Fruit fly (Drosophila melanogaster) whole organism, prepupa: Measurements from ENCODE around the gene CG12728.

Experiments used
- CG10631 ChIP-seq: fragments of 200-800 bp; sonication (Bioruptor generic); optimal IDR thresholded peaks from 2 replicates; lab custom pipeline; 2016; ENCODE audit warnings: missing biosample characterization, missing genetic modification characterization
- CG11762 ChIP-seq: fragments of 200-800 bp; sonication (Bioruptor generic); optimal IDR thresholded peaks from 3 replicates; lab custom pipeline; 2016; ENCODE audit warnings: missing biosample characterization, missing genetic modification characterization; ENCODE audit not compliant: insufficient read depth
- CG15336 ChIP-seq: fragments of 200-800 bp; sonication (Bioruptor generic); IDR thresholded peaks from 2 replicates; pipeline ENCODE4 v1.3.6; 2022; ENCODE audit warnings: missing biosample characterization, missing genetic modification characterization
- CG16779 ChIP-seq: fragments of 200-800 bp; sonication (Bioruptor generic); optimal IDR thresholded peaks from 3 replicates; lab custom pipeline; 2017; ENCODE audit warnings: missing biosample characterization, mild to moderate bottlenecking, missing genetic modification characterization
- CG3032 ChIP-seq: fragments of 200-800 bp; optimal IDR thresholded peaks from 2 replicates; lab custom pipeline; 2019; ENCODE audit warnings: missing biosample characterization, mild to moderate bottlenecking, missing genetic modification characterization, moderate library complexity
- CG32006 ChIP-seq: fragments of 200-800 bp; sonication (Bioruptor generic); optimal IDR thresholded peaks from 3 replicates; lab custom pipeline; 2017; ENCODE audit warnings: missing biosample characterization, mild to moderate bottlenecking, missing genetic modification characterization
- CG34406 ChIP-seq: fragments of 200-800 bp; sonication (Bioruptor generic); optimal IDR thresholded peaks from 3 replicates; lab custom pipeline; 2016; ENCODE audit warnings: missing biosample characterization, missing genetic modification characterization
- CG3919 ChIP-seq: fragments of 200-800 bp; sonication (Bioruptor generic); optimal IDR thresholded peaks from 3 replicates; lab custom pipeline; 2016; ENCODE audit warnings: missing biosample characterization, missing genetic modification characterization
- CG6163 ChIP-seq: fragments of 200-800 bp; sonication (Bioruptor generic); IDR thresholded peaks from 3 replicates; pipeline ENCODE4 v1.3.6; 2022; ENCODE audit warnings: missing biosample characterization, missing genetic modification characterization
- CG6808 ChIP-seq: fragments of 200-800 bp; sonication (Bioruptor generic); optimal IDR thresholded peaks from 3 replicates; lab custom pipeline; 2017; ENCODE audit warnings: missing biosample characterization, missing genetic modification characterization, mild to moderate bottlenecking, moderate library complexity, missing genetic modification reagents
- CG7368 ChIP-seq: fragments of 200-800 bp; sonication (Bioruptor generic); optimal IDR thresholded peaks from 3 replicates; lab custom pipeline; 2016; ENCODE audit warnings: missing biosample characterization, missing genetic modification characterization
- CG8319 ChIP-seq: fragments of 200-800 bp; sonication (Bioruptor generic); optimal IDR thresholded peaks from 3 replicates; lab custom pipeline; 2016; ENCODE audit warnings: missing biosample characterization, missing genetic modification characterization
- CG8632 ChIP-seq: fragments of 200-800 bp; sonication (Bioruptor generic); optimal IDR thresholded peaks from 3 replicates; lab custom pipeline; 2016; ENCODE audit warnings: missing biosample characterization, missing genetic modification characterization
- CG9139 ChIP-seq: fragments of 200-800 bp; sonication (Bioruptor generic); optimal IDR thresholded peaks from 3 replicates; lab custom pipeline; 2017; ENCODE audit warnings: missing biosample characterization, mild to moderate bottlenecking, missing genetic modification characterization
- Eip78C ChIP-seq: fragments of 200-800 bp; sonication (Bioruptor generic); peaks from one replicate; lab custom pipeline; 2016; ENCODE audit warnings: missing biosample characterization, missing genetic modification characterization
- Ets96B ChIP-seq: fragments of 200-800 bp; optimal IDR thresholded peaks from 2 replicates; lab custom pipeline; 2019; ENCODE audit warnings: missing biosample characterization, mild to moderate bottlenecking, missing genetic modification characterization, moderate library complexity
- Hr38 ChIP-seq: sonication (Bioruptor generic); optimal IDR thresholded peaks from 2 replicates; lab custom pipeline; 2016; ENCODE audit warnings: missing biosample characterization, missing genetic modification characterization
- Hr39 ChIP-seq: fragments of 200-800 bp; sonication (Bioruptor generic); optimal IDR thresholded peaks from 2 replicates; lab custom pipeline; 2016; ENCODE audit warnings: missing biosample characterization, missing genetic modification characterization
- Hr4 ChIP-seq: fragments of 200-800 bp; sonication (Bioruptor generic); optimal IDR thresholded peaks from 3 replicates; lab custom pipeline; 2016; ENCODE audit warnings: missing biosample characterization, missing genetic modification characterization
- Lpt ChIP-seq: fragments of 200-800 bp; sonication (Bioruptor generic); optimal IDR thresholded peaks from 3 replicates; lab custom pipeline; 2016; ENCODE audit warnings: missing biosample characterization, missing genetic modification characterization
- Met ChIP-seq: fragments of 200-800 bp; sonication (Bioruptor generic); optimal IDR thresholded peaks from 3 replicates; lab custom pipeline; 2016; ENCODE audit warnings: missing biosample characterization, missing genetic modification characterization
- OdsH ChIP-seq: fragments of 200-800 bp; sonication (Bioruptor generic); optimal IDR thresholded peaks from 3 replicates; lab custom pipeline; 2016; ENCODE audit warnings: missing biosample characterization, missing genetic modification characterization
- Smox ChIP-seq: fragments of 200-800 bp; sonication (Bioruptor generic); optimal IDR thresholded peaks from 3 replicates; lab custom pipeline; 2016; ENCODE audit warnings: missing biosample characterization, missing genetic modification characterization
- Sox15 ChIP-seq: fragments of 200-800 bp; sonication (Bioruptor generic); optimal IDR thresholded peaks from 3 replicates; lab custom pipeline; 2016; ENCODE audit warnings: missing biosample characterization, missing genetic modification characterization
- achi ChIP-seq: fragments of 200-800 bp; sonication (Bioruptor generic); optimal IDR thresholded peaks from 3 replicates; lab custom pipeline; 2016; ENCODE audit warnings: missing biosample characterization, missing genetic modification characterization
- acj6 ChIP-seq: fragments of 200-800 bp; sonication (Bioruptor generic); optimal IDR thresholded peaks from 3 replicates; lab custom pipeline; 2016; ENCODE audit warnings: missing biosample characterization, missing genetic modification characterization
- dac ChIP-seq: fragments of 200-800 bp; sonication (Bioruptor generic); optimal IDR thresholded peaks from 2 replicates; lab custom pipeline; 2017; ENCODE audit warnings: missing biosample characterization, mild to moderate bottlenecking, missing genetic modification characterization
- dsx ChIP-seq: fragments of 200-800 bp; optimal IDR thresholded peaks from 3 replicates; lab custom pipeline; 2019; ENCODE audit warnings: missing biosample characterization, mild to moderate bottlenecking, missing genetic modification characterization, moderate library complexity; ENCODE audit not compliant: poor library complexity, severe bottlenecking
- eg ChIP-seq: fragments of 200-800 bp; sonication (Bioruptor generic); IDR thresholded peaks from 3 replicates; pipeline ENCODE4 v1.3.6; 2022; ENCODE audit warnings: missing biosample characterization, missing genetic modification characterization
- esn ChIP-seq: fragments of 200-800 bp; sonication (Bioruptor generic); optimal IDR thresholded peaks from 2 replicates; lab custom pipeline; 2016; ENCODE audit warnings: missing biosample characterization, mild to moderate bottlenecking, missing genetic modification characterization, moderate library complexity
- fd59A ChIP-seq: fragments of 200-800 bp; sonication (Bioruptor generic); optimal IDR thresholded peaks from 2 replicates; lab custom pipeline; 2017; ENCODE audit warnings: missing biosample characterization, mild to moderate bottlenecking, missing genetic modification characterization, missing genetic modification reagents
- fd85E ChIP-seq: fragments of 200-800 bp; sonication (Bioruptor generic); optimal IDR thresholded peaks from 3 replicates; lab custom pipeline; 2016; ENCODE audit warnings: missing biosample characterization, missing genetic modification characterization
- lz ChIP-seq: fragments of 200-800 bp; sonication (Bioruptor generic); optimal IDR thresholded peaks from 3 replicates; lab custom pipeline; 2016; ENCODE audit warnings: missing biosample characterization, missing genetic modification characterization
- net ChIP-seq: fragments of 200-800 bp; sonication (Bioruptor generic); optimal IDR thresholded peaks from 3 replicates; lab custom pipeline; 2016; ENCODE audit warnings: missing biosample characterization, missing genetic modification characterization
- pdm3 ChIP-seq: fragments of 200-800 bp; sonication (Bioruptor generic); optimal IDR thresholded peaks from 3 replicates; lab custom pipeline; 2016; ENCODE audit warnings: missing biosample characterization, missing genetic modification characterization
- salr ChIP-seq, 2 experiments: fragments of 200-800 bp; sonication (Bioruptor generic); optimal IDR thresholded peaks; 3 replicates each; lab custom pipeline; 2016 to 2018; ENCODE audit warnings: missing biosample characterization in 2 of 2, missing genetic modification characterization in 2 of 2, mild to moderate bottlenecking in 1 of 2
- ss ChIP-seq, 2 experiments: fragments of 200-800 bp; sonication (Bioruptor generic); optimal IDR thresholded peaks; 2 replicates in 1 of 2; 3 replicates in 1 of 2; lab custom pipeline; 2017 to 2018; ENCODE audit warnings: mild to moderate bottlenecking in 2 of 2, missing biosample characterization in 2 of 2, missing genetic modification characterization in 2 of 2, moderate library complexity in 1 of 2
- svp ChIP-seq: fragments of 200-800 bp; sonication (Bioruptor generic); peaks from one replicate; lab custom pipeline; 2016; ENCODE audit warnings: missing biosample characterization, missing genetic modification characterization
- topi ChIP-seq: fragments of 200-800 bp; sonication (Bioruptor generic); optimal IDR thresholded peaks from 3 replicates; lab custom pipeline; 2016; ENCODE audit warnings: missing biosample characterization, missing genetic modification characterization

Gene CG12728

dm6 chrX:5965517-5966397 lies 23.4 kb downstream of the CG12728 start, which contains the start of gene Grip:
TSS of gene Grip (plus strand) at chrX:5966279.
- peak; percentile 7 for TF ChIP-seq net (GFP tag; lab: Kevin White, UChicago)
- peak; percentile 20 for TF ChIP-seq CG3919 (GFP tag; lab: Kevin White, UChicago)
- TF ChIP-seq pdm3: peak; percentile 29
- TF ChIP-seq CG6808 (GFP tag; lab: Kevin White, UChicago): peak; percentile 11
- TF ChIP-seq eg (GFP tag; lab: Robert Waterston, UW): 0 out of 3 replicates have a peak, but pooled peaks have one; percentile 21
- no peak for TF ChIP-seq Hr38 (GFP tag; lab: Kevin White, UChicago)
- peak; percentile 21 for TF ChIP-seq Hr4 (GFP tag; lab: Kevin White, UChicago)
- peak; percentile 25 for TF ChIP-seq CG34406
- TF ChIP-seq dac (GFP tag; lab: Kevin White, UChicago): no peak
- no peak for TF ChIP-seq CG16779
- peak; percentile 30 for TF ChIP-seq CG3032 (tag; lab: Kevin White, UChicago)
- TF ChIP-seq Ets96B: peak; percentile 20
- TF ChIP-seq Eip78C (GFP tag; lab: Kevin White, UChicago): peak; percentile 62
- peak; percentile 45 for TF ChIP-seq CG10631 (GFP tag; lab: Kevin White, UChicago)
- peak; percentile 35 for TF ChIP-seq achi
- no peak for TF ChIP-seq CG11762 (GFP tag; lab: Kevin White, UChicago)
- TF ChIP-seq Lpt (GFP tag; lab: Kevin White, UChicago): no peak
- peak; percentile 4 for TF ChIP-seq Met
- peak; percentile 52 for TF ChIP-seq CG32006 (GFP tag; lab: Kevin White, UChicago)
- TF ChIP-seq Hr39 (GFP tag; lab: Kevin White, UChicago): no peak
- TF ChIP-seq svp (GFP tag; lab: Kevin White, UChicago): peak; percentile 60
- TF ChIP-seq lz (GFP tag; lab: Kevin White, UChicago): no peak
- TF ChIP-seq CG9139 (GFP tag; lab: Kevin White, UChicago): no peak
- TF ChIP-seq CG6163 (GFP tag; lab: Robert Waterston, UW): 0 out of 3 replicates have a peak, but pooled peaks have one; percentile 9
- peak; percentile 7 for TF ChIP-seq OdsH (GFP tag; lab: Kevin White, UChicago)
- TF ChIP-seq fd59A: no peak
- peak; percentile 22 for TF ChIP-seq acj6 (GFP tag; lab: Kevin White, UChicago)
- TF ChIP-seq fd85E (GFP tag; lab: Kevin White, UChicago): no peak
- TF ChIP-seq CG8319 (GFP tag; lab: Kevin White, UChicago): no peak
- TF ChIP-seq dsx (GFP tag; lab: Kevin White, UChicago): peak; percentile 17
- TF ChIP-seq topi (GFP tag; lab: Kevin White, UChicago): no peak
- peak; percentile 12 to 22 for TF ChIP-seq ss (GFP tag; optimal IDR thresholded peaks at IDR 0.05; lab: Kevin White, UChicago)
- peak in 1 of 2 experiments; percentile 46 for TF ChIP-seq salr (GFP tag; optimal IDR thresholded peaks at IDR 0.05; lab: Kevin White, UChicago)
- no peak for TF ChIP-seq Sox15 (GFP tag; lab: Kevin White, UChicago)
- peak; percentile 25 for TF ChIP-seq CG15336 (GFP tag; lab: Robert Waterston, UW)
- TF ChIP-seq esn: peak; percentile 37
- TF ChIP-seq Smox (GFP tag; lab: Kevin White, UChicago): no peak
- TF ChIP-seq CG7368 (GFP tag; lab: Kevin White, UChicago): no peak
- TF ChIP-seq CG8632 (GFP tag; lab: Kevin White, UChicago): peak; percentile 6
